Fruit fly (Drosophila melanogaster): Measurements from ENCODE around the gene tgo.

tgo gene

DNA sequence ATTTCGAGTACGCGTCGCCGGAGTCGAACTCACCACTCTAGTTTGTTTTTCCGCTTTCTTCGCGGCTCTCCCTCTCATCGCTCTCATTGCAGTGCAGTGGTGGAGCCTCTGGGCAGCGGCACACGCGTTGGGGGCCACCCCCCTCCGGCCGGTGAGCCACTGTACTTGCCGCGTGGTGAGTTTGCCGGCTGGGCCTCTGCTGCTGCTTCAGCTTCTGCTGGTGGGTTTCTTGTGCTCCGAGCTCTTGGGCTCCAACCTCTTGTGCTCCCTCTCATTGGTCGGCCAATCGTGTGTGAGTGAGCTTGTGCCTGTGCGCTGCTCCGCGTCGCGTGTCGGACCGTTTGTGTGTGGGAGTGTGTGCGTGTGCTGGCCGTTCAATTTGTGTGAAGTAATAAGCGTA lies 33.2 kb upstream of the tgo start (continued):
- TF ChIP-seq otp (GFP tag; IDR thresholded peaks at IDR 0.05) (no peak), hb (GFP tag; IDR thresholded peaks at IDR 0.05; ENCODE audit: partially characterized antibody) (no peak), wdn (GFP tag; IDR thresholded peaks at IDR 0.05) (no peak), CG34224 (GFP tag; IDR thresholded peaks at IDR 0.05; ENCODE audit: partially characterized antibody) (no peak), Dip2 (GFP tag; IDR thresholded peaks at IDR 0.05) (no peak), PHDP (tag; optimal IDR thresholded peaks at IDR 0.05) (no peak), wek (GFP tag; optimal IDR thresholded peaks at IDR 0.05) (peak; percentile 51), Hsf (GFP tag; optimal IDR thresholded peaks at IDR 0.05) (peak; percentile 41), D19B (GFP tag; optimal IDR thresholded peaks at IDR 0.05) (no peak), Xrp1 (GFP tag; IDR thresholded peaks at IDR 0.05) (no peak), h (optimal IDR thresholded peaks at IDR 0.05) (no peak), CG2712 (tag; optimal IDR thresholded peaks at IDR 0.05) (peak; percentile 54), CG4424 (GFP tag; optimal IDR thresholded peaks at IDR 0.05) (peak; percentile 23), esg (GFP tag; conservative IDR thresholded peaks at IDR 0.05) (no peak), pros (GFP tag; optimal IDR thresholded peaks at IDR 0.05) (peak; percentile 91), Side (GFP tag; optimal IDR thresholded peaks at IDR 0.05) (peak; percentile 71), Eip74EF (GFP tag; optimal IDR thresholded peaks at IDR 0.05) (peak in 1 of 2 experiments; percentile 54), H15 (GFP tag; IDR thresholded peaks at IDR 0.05) (no peak), danr (GFP tag; IDR thresholded peaks at IDR 0.05) (no peak), CG5180 (GFP tag; optimal IDR thresholded peaks at IDR 0.05) (no peak), CG17829 (tag; optimal IDR thresholded peaks at IDR 0.05) (peak; percentile 61), Kr (GFP tag; optimal IDR thresholded peaks at IDR 0.05) (no peak), Jarid2 (GFP tag; optimal IDR thresholded peaks at IDR 0.05) (peak; percentile 68), CG6791 (GFP tag; IDR thresholded peaks at IDR 0.05; ENCODE audit: partially characterized antibody) (no peak), CG7963 (GFP tag; IDR thresholded peaks at IDR 0.05; ENCODE audit: partially characterized antibody) (no peak), dmrt11E (tag; optimal IDR thresholded peaks at IDR 0.05) (no peak), croc (GFP tag; conservative IDR thresholded peaks at IDR 0.05) (no peak), CG2678 (tag; optimal IDR thresholded peaks at IDR 0.05) (peak; percentile 46), ab (GFP tag; optimal IDR thresholded peaks at IDR 0.05) (peak; percentile 75), Abd-B (GFP tag; optimal IDR thresholded peaks at IDR 0.05) (no peak), CG8290 (GFP tag; optimal IDR thresholded peaks at IDR 0.05) (no peak), CG8290 (tag; optimal IDR thresholded peaks at IDR 0.05) (peak in 1 of 2 experiments; percentile 93), Rfx (GFP tag; IDR thresholded peaks at IDR 0.05) (no peak), stc (GFP tag; IDR thresholded peaks at IDR 0.05) (no peak), Fer2 (tag; optimal IDR thresholded peaks at IDR 0.05) (no peak), CG10543 (GFP tag; optimal IDR thresholded peaks at IDR 0.05) (peak; percentile 91), pnt (GFP tag; optimal IDR thresholded peaks at IDR 0.05) (peak; percentile 57), CG15601 (tag; optimal IDR thresholded peaks at IDR 0.05) (no peak), eyg (GFP tag; optimal IDR thresholded peaks at IDR 0.05) (peak; percentile 46), CG3995 (GFP tag; optimal IDR thresholded peaks at IDR 0.05) (no peak), shn (GFP tag; optimal IDR thresholded peaks at IDR 0.05) (peak; percentile 68), fd96Cb (tag; optimal IDR thresholded peaks at IDR 0.05) (no peak), jigr1 (GFP tag; IDR thresholded peaks at IDR 0.05) (no peak), CG16779 (GFP tag; IDR thresholded peaks at IDR 0.05) (no peak), ac (GFP tag; optimal IDR thresholded peaks at IDR 0.05) (no peak), twi (tag; optimal IDR thresholded peaks at IDR 0.05) (no peak), abd-A (tag; optimal IDR thresholded peaks at IDR 0.05) (peak; percentile 86), Elba2 (GFP tag; optimal IDR thresholded peaks at IDR 0.05) (no peak), CG17568 (GFP tag; optimal IDR thresholded peaks at IDR 0.05) (no peak), unpg (GFP tag; optimal IDR thresholded peaks at IDR 0.05) (peak; percentile 34), crc (GFP tag; optimal IDR thresholded peaks at IDR 0.05) (no peak), CG31224 (GFP tag; IDR thresholded peaks at IDR 0.05) (no peak)

Data from whole organism, embryonic.